Worm (Caenorhabditis elegans): ENCODE data around the gene lsm-7.

Gene lsm-7

DNA sequence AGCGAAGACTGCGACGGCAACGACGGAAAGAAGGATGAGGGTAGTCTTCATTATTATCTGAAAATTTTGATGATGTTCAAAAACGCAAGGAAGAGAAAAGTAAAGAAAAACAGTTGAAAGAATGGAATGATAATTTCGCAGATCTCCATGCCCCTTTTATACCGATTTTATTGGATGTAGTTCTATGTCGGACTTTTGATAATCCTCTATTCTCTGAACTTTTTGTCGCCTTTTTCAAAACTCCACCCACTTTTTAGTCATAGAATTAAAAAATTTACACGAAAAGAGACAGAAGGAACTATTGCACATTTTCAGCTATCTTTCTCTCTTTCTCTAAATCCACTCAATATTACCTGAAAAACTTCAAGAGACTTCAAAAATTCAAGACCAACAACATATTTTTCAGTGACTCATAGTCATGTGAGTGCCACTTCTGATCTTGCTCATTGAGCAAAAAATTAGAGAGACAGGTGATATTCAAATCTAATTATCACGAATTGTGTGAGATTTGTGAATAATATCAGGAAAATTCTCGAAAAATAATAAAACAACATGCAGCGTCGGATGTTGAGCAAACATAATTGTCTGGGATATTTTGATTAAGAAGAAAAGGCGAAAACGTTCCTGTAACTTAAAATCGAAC lies 43.4 kb upstream of the lsm-7 start, which contains the start of gene F13E9.15:
F13E9.15 (minus strand) TSS at position 51 of the 643 bp plus-strand sequence.
- no peak for TF ChIP-seq F22D6.2 (tag; optimal IDR thresholded peaks at IDR 0.05)
- TF ChIP-seq ets-4 (GFP tag; optimal IDR thresholded peaks at IDR 0.05), result no peak

DNA sequence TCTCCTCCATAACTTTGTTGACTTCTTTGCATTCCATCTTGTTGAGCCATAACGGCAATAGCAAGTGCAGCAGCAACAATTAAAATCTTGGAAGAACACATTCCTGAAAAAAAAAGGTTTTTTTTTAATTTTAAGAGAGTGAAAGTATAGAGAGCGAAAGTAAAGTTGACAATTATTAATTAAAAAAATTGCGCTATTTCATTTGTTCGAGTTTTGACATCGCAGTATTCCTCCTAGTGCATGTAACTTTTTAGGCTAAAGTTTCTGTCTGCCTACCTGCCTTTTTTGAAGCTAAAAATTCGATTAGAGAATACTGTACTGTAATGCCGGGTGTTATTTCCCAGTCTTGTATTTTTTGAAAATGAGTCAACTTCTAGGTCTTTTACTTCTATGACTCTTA lies 41.3 kb upstream of the lsm-7 start, which contains the start of gene srlf-12:
srlf-12 (minus strand) TSS at position 101 of the 400 bp plus-strand sequence.
- TF ChIP-seq zim-3 (tag; optimal IDR thresholded peaks at IDR 0.05) (no peak), T07F8.4 (tag; optimal IDR thresholded peaks at IDR 0.05) (no peak), tbp1 (GFP tag; optimal IDR thresholded peaks at IDR 0.05) (no peak), akir-1 (GFP tag; optimal IDR thresholded peaks at IDR 0.05) (no peak), lag-1 (GFP tag; IDR thresholded peaks at IDR 0.05) (no peak), tbx-9 (tag; optimal IDR thresholded peaks at IDR 0.05; ENCODE audit: borderline replicate concordance) (no peak), F49E8.2 (tag; optimal IDR thresholded peaks at IDR 0.05; ENCODE audit: insufficient read depth) (no peak), fkh-3 (tag; optimal IDR thresholded peaks at IDR 0.05) (no peak)

DNA sequence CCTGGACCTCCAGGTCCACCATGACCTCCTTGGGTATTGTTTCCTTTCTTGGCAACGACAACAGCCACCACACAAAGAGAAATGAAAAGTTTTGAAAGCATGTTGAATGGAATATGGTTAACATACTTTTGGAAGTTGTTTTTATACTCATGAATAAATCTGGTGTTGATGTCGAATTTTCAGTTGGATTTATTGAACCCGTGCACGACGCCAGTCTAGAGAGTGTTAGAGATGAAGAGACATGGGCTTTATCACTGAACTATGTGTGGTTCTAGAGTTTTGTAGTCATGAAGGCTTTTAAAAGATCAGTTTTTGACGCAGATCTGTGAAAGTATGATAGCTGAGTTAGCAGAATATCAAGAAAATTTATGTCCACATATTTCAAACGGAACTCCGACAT lies 39.0 kb upstream of the lsm-7 start, which contains the start of gene srlf-14:
srlf-14 (minus strand) TSS at position 101 of the 400 bp plus-strand sequence.
- TF ChIP-seq chd-7 (tag; optimal IDR thresholded peaks at IDR 0.05) (no peak), F55B11.4 (tag; optimal IDR thresholded peaks at IDR 0.05; ENCODE audit: borderline replicate concordance, insufficient read depth) (no peak), B0035.1 (tag; optimal IDR thresholded peaks at IDR 0.05) (no peak), akir-1 (GFP tag; optimal IDR thresholded peaks at IDR 0.05) (no peak), snpc-4 (GFP tag; optimal IDR thresholded peaks at IDR 0.05) (no peak), snpc-4 (tag; optimal IDR thresholded peaks at IDR 0.05) (no peak), lin-35 (GFP tag; optimal IDR thresholded peaks at IDR 0.05) (no peak), madf-10 (tag; optimal IDR thresholded peaks at IDR 0.05) (no peak), madf-6 (GFP tag; IDR thresholded peaks at IDR 0.05) (no peak), F23B12.7 (tag; optimal IDR thresholded peaks at IDR 0.05; ENCODE audit: insufficient read depth) (no peak), gei-17 (GFP tag; optimal IDR thresholded peaks at IDR 0.05) (no peak), K11D2.4 (GFP tag; IDR thresholded peaks at IDR 0.05) (no peak), snpc-1.1 (tag; optimal IDR thresholded peaks at IDR 0.05; ENCODE audit: insufficient read depth) (no peak), pbrm-1 (GFP tag; IDR thresholded peaks at IDR 0.05) (no peak), efl-1 (GFP tag; optimal IDR thresholded peaks at IDR 0.05) (no peak), nhr-27 (tag; optimal IDR thresholded peaks at IDR 0.05) (no peak), hlh-26 (GFP tag; conservative IDR thresholded peaks at IDR 0.05) (no peak), sdz-38 (tag; optimal IDR thresholded peaks at IDR 0.05) (no peak)

DNA sequence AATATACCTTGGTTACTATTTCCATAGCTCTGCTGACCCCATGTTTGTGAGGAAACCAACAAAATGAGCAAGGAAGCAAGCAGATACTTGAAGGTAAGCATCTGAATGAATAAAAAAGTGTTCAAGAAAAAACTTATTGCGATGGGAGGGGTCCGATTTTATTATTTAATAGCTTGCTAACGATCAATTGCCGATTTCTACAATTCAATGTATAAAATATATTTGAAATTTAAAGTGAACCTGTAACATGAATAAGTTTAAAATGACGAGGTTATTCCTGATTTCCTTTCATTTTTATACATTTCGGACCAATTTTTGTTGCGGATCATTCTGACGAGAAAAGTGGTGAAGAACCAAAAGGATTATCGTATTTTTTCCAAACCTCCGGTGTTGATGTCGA lies 36.8 kb upstream of the lsm-7 start, which contains the start of gene srlf-13:
srlf-13 (minus strand) TSS at position 101 of the 400 bp plus-strand sequence.
- TF ChIP-seq chd-7 (tag; optimal IDR thresholded peaks at IDR 0.05) (no peak), B0261.1 (tag; optimal IDR thresholded peaks at IDR 0.05) (no peak), mel-28 (tag; optimal IDR thresholded peaks at IDR 0.05; ENCODE audit: borderline replicate concordance) (no peak), F37B4.10 (GFP tag; IDR thresholded peaks at IDR 0.05) (no peak), hsf-1 (GFP tag; IDR thresholded peaks at IDR 0.05) (no peak), attf-5 (GFP tag; optimal IDR thresholded peaks at IDR 0.05) (no peak), nhr-27 (tag; optimal IDR thresholded peaks at IDR 0.05) (no peak), nfyb-1 (GFP tag; IDR thresholded peaks at IDR 0.05) (no peak), sea-2 (GFP tag; IDR thresholded peaks at IDR 0.05) (no peak), tbp1 (GFP tag; optimal IDR thresholded peaks at IDR 0.05) (no peak), hmg-20 (GFP tag; IDR thresholded peaks at IDR 0.05) (no peak), B0019.2 (GFP tag; conservative IDR thresholded peaks at IDR 0.05) (no peak)

All from whole organism, young adult.